Worm (Caenorhabditis elegans) whole organism, midembryonic: ENCODE data around the gene F58G1.8.

ENCODE experiments used
- T22C8.4 ChIP-seq: fragments of 200-800 bp; sonication (Bioruptor generic); IDR thresholded peaks from 2 replicates; pipeline ENCODE4 v1.3.6; 2022; ENCODE audit warnings: missing genetic modification characterization, missing compliant biosample characterization
- cog-1 ChIP-seq: sonication (generic microtip); optimal IDR thresholded peaks from 2 replicates; lab custom pipeline; 2016; ENCODE audit warnings: missing genetic modification characterization, missing compliant biosample characterization
- med-1 ChIP-seq: sonication (generic microtip); optimal IDR thresholded peaks from 2 replicates; lab custom pipeline; 2017; ENCODE audit warnings: missing genetic modification characterization, mild to moderate bottlenecking, missing compliant biosample characterization, antibody characterized with exemption, missing genetic modification reagents; ENCODE audit not compliant: insufficient read depth

- TF ChIP-seq T22C8.4 (no peak), cog-1 (tag; lab: Kevin White, UChicago) (no peak), med-1 (GFP tag; lab: Kevin White, UChicago) (no peak)
Observed at ce11 chrII:12942496-12942895, 17.0 kb upstream of the F58G1.8 start.
